Worm (Caenorhabditis elegans): ENCODE measurements around the gene W09D6.1.

Gene W09D6.1

DNA sequence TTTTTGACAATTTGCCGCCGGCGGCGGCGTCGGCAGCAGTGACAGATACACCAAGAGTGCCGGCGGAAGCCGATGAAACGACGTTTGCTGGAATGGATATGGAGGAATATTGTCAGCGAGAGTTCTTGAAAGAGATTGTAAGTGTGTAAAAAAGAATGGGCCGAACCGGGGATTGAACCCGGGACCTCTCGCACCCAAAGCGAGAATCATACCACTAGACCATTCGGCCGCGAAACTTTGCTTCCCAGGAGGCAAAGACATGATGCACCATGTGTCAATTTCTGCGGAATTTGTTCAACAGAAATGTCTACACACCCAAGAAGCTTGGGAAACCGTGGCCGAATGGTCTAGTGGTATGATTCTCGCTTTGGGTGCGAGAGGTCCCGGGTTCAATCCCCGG, 2.0 kb upstream of the W09D6.1 start (continued):
- TF ChIP-seq unc-130 (GFP tag; optimal IDR thresholded peaks at IDR 0.05), result peak; percentile 19
- peak; percentile 67 for TF ChIP-seq ztf-18 (tag; optimal IDR thresholded peaks at IDR 0.05)
- TF ChIP-seq Y79H2A.3 (GFP tag; conservative IDR thresholded peaks at IDR 0.05), result 0 out of 2 replicates have a peak, but pooled peaks have one; percentile 13
- TF ChIP-seq mel-28 (tag; optimal IDR thresholded peaks at IDR 0.05; ENCODE audit: borderline replicate concordance), result peak; percentile 47
- TF ChIP-seq sdz-38 (tag; optimal IDR thresholded peaks at IDR 0.05), result no peak
- peak; percentile 12 for TF ChIP-seq attf-5 (GFP tag; optimal IDR thresholded peaks at IDR 0.05)
- no peak for TF ChIP-seq sea-2 (GFP tag; IDR thresholded peaks at IDR 0.05)
- no peak for TF ChIP-seq B0019.2 (GFP tag; conservative IDR thresholded peaks at IDR 0.05)
- TF ChIP-seq F57A8.1 (GFP tag; optimal IDR thresholded peaks at IDR 0.05), result no peak
- no peak for TF ChIP-seq ztf-22 (GFP tag; optimal IDR thresholded peaks at IDR 0.05)
- TF ChIP-seq lag-1 (GFP tag; IDR thresholded peaks at IDR 0.05), result no peak
- TF ChIP-seq snpc-3.4 (tag; optimal IDR thresholded peaks at IDR 0.05), result peak; percentile 47
- no peak for TF ChIP-seq F55B11.4 (tag; optimal IDR thresholded peaks at IDR 0.05; ENCODE audit: borderline replicate concordance, insufficient read depth)
- peak; percentile 70 for TF ChIP-seq atf-7 (tag; optimal IDR thresholded peaks at IDR 0.05)
- no peak for TF ChIP-seq sptf-2 (GFP tag; optimal IDR thresholded peaks at IDR 0.05)
- TF ChIP-seq nhr-179 (tag; optimal IDR thresholded peaks at IDR 0.05), result no peak
- TF ChIP-seq lsy-27 (tag; optimal IDR thresholded peaks at IDR 0.05; ENCODE audit: borderline replicate concordance, insufficient read depth), result peak; percentile 48
- TF ChIP-seq F37B4.10 (GFP tag; IDR thresholded peaks at IDR 0.05), result no peak
- TF ChIP-seq ceh-58 (GFP tag; IDR thresholded peaks at IDR 0.05), result 0 out of 2 replicates have a peak, but pooled peaks have one; percentile 66
- TF ChIP-seq hmg-1.2 (GFP tag; IDR thresholded peaks at IDR 0.05), result peak; percentile 91
- TF ChIP-seq rcor-1 (GFP tag; IDR thresholded peaks at IDR 0.05), result peak; percentile 86
- TF ChIP-seq hlh-12 (tag; optimal IDR thresholded peaks at IDR 0.05), result no peak
- TF ChIP-seq chd-7 (tag; optimal IDR thresholded peaks at IDR 0.05), result peak; percentile 79
- TF ChIP-seq aptf-3 (GFP tag; IDR thresholded peaks at IDR 0.05), result peak; percentile 94
- peak; percentile 39 to 49 for TF ChIP-seq rec-8 (tag; optimal IDR thresholded peaks at IDR 0.05)
- TF ChIP-seq attf-6 (GFP tag; IDR thresholded peaks at IDR 0.05), result peak; percentile 79; the same call in 1 of the 2 replicates
- peak; percentile 64 for TF ChIP-seq ztf-3 (GFP tag; optimal IDR thresholded peaks at IDR 0.05)
- TF ChIP-seq ztf-25 (GFP tag; IDR thresholded peaks at IDR 0.05), result 0 out of 2 replicates have a peak, but pooled peaks have one; percentile 65
- 0 out of 2 replicates have a peak, but pooled peaks have one; percentile 23 for TF ChIP-seq cebp-1 (GFP tag; IDR thresholded peaks at IDR 0.05)
- TF ChIP-seq cebp-1 (tag; optimal IDR thresholded peaks at IDR 0.05), result peak; percentile 79
- TF ChIP-seq B0261.1 (tag; optimal IDR thresholded peaks at IDR 0.05), result peak; percentile 99
- TF ChIP-seq ceh-79 (tag; optimal IDR thresholded peaks at IDR 0.05), result no peak
- peak; percentile 76 for TF ChIP-seq madf-6 (GFP tag; IDR thresholded peaks at IDR 0.05)
- no peak for TF ChIP-seq ccch-3 (GFP tag; optimal IDR thresholded peaks at IDR 0.05)
- peak; percentile 69 for TF ChIP-seq snpc-4 (GFP tag; optimal IDR thresholded peaks at IDR 0.05)
- peak in 3 of 4 experiments; percentile 69 to 81 (median 79) for TF ChIP-seq snpc-4 (tag; optimal IDR thresholded peaks at IDR 0.05)
- peak; percentile 54 for TF ChIP-seq T07F8.4 (tag; optimal IDR thresholded peaks at IDR 0.05)
- TF ChIP-seq madf-10 (tag; optimal IDR thresholded peaks at IDR 0.05), result peak; percentile 74
- peak; percentile 7 for TF ChIP-seq snpc-1.1 (tag; optimal IDR thresholded peaks at IDR 0.05; ENCODE audit: insufficient read depth)
- TF ChIP-seq egrh-3 (GFP tag; IDR thresholded peaks at IDR 0.05), result 0 out of 2 replicates have a peak, but pooled peaks have one; percentile 18
- 0 out of 2 replicates have a peak, but pooled peaks have one; percentile 6 for TF ChIP-seq F39B2.1 (GFP tag; IDR thresholded peaks at IDR 0.05)
- TF ChIP-seq zfh-2 (GFP tag; conservative IDR thresholded peaks at IDR 0.05), result peak; percentile 59; the same call in 1 of the 2 replicates
- TF ChIP-seq gei-17 (GFP tag; optimal IDR thresholded peaks at IDR 0.05), result peak; percentile 72
- TF ChIP-seq hrde-1 (tag; optimal IDR thresholded peaks at IDR 0.05; ENCODE audit: borderline replicate concordance), result peak; percentile 78
- TF ChIP-seq nhr-27 (tag; optimal IDR thresholded peaks at IDR 0.05), result no peak
- TF ChIP-seq Y53G8AR.9 (GFP tag; conservative IDR thresholded peaks at IDR 0.05), result peak; percentile 81
- peak; percentile 58 for TF ChIP-seq lsl-1 (GFP tag; optimal IDR thresholded peaks at IDR 0.05)
